Worm (Caenorhabditis elegans): ENCODE results near the gene fbxb-91.

ce11 chrII:3724175-3724715 lies 26.3 kb downstream of the fbxb-91 start, which contains the start of gene C46E10.1:
- TF ChIP-seq fkh-10 (GFP tag; optimal IDR thresholded peaks at IDR 0.05) (no peak), ceh-48 (tag; optimal IDR thresholded peaks at IDR 0.05) (no peak), lim-6 (tag; optimal IDR thresholded peaks at IDR 0.05) (no peak), ahr-1 (tag; optimal IDR thresholded peaks at IDR 0.05) (no peak), nfya-1 (tag; optimal IDR thresholded peaks at IDR 0.05) (no peak), ttx-3 (tag; optimal IDR thresholded peaks at IDR 0.05) (no peak), unc-86 (tag; optimal IDR thresholded peaks at IDR 0.05) (no peak), eyg-1 (tag; optimal IDR thresholded peaks at IDR 0.05) (no peak), C38D4.7 (GFP tag; optimal IDR thresholded peaks at IDR 0.05) (no peak), che-1 (tag; optimal IDR thresholded peaks at IDR 0.05) (no peak)

Data from whole organism, late embryonic.